Worm (Caenorhabditis elegans): Measurements from ENCODE around the gene Y41D4A.1.
A peak's percentile ranks its signal among the peaks of the same experiment; 100 is the strongest.

Y41D4A.1 gene

DNA sequence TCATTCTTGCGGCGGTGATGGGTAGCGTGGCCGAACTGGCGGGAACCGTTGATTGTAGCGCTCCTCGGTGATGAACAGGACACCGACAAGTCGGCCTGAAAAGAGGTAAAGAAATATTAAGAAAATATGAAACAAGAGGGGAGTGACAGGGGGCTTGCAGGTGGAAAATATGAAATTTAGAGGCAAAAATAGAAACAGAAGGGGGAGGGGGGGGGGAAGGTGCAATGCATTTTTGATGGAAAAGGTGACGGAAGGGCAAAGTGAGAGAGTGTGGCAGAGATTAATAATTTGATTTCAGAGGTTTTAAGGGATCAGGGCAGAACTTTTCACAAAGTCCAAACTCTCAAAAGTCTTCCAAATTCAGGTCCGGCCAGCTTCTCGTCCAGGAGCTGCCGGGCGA, 9.6 kb downstream of the Y41D4A.1 start, which contains the start of gene frpr-19:
Gene frpr-19 (minus strand): TSS at position 101 of the 400 bp plus-strand sequence.
- TF ChIP-seq npax-4 (tag; optimal IDR thresholded peaks at IDR 0.05) (no peak), nhr-11 (tag; optimal IDR thresholded peaks at IDR 0.05) (no peak), tbx-7 (tag; optimal IDR thresholded peaks at IDR 0.05) (no peak), unc-86 (tag; optimal IDR thresholded peaks at IDR 0.05) (no peak), hlh-6 (tag; optimal IDR thresholded peaks at IDR 0.05) (no peak), che-1 (tag; optimal IDR thresholded peaks at IDR 0.05) (no peak), ceh-14 (tag; optimal IDR thresholded peaks at IDR 0.05) (no peak), rnt-1 (tag; optimal IDR thresholded peaks at IDR 0.05) (no peak), ceh-19 (GFP tag; optimal IDR thresholded peaks at IDR 0.05) (no peak), sox-2 (GFP tag; IDR thresholded peaks at IDR 0.05) (no peak), zip-5 (tag; optimal IDR thresholded peaks at IDR 0.05) (no peak), gmeb-2 (tag; optimal IDR thresholded peaks at IDR 0.05) (no peak)

DNA sequence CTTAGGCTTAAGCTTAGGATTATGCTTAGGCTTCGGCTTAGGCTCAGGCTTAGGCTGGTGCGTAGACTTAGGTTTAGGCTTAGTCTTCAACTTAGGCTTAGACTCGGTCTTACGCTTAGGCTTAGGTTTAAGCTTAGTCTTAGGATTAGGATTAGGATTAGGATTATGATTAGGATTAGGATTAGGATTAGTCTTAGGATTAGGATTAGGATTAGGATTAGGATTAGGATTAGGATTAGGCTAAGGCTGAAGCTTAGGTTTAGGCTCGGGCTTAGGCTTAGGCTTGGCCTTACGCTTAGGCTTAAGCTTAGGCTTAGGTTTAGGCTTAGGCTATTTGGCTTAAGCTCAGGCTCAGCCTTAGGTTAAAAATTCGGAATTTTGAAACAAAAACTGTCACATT, 13.2 kb downstream of the Y41D4A.1 start:
- peak; percentile 100 for TF ChIP-seq dve-1 (tag; optimal IDR thresholded peaks at IDR 0.05)
- TF ChIP-seq che-1 (tag; optimal IDR thresholded peaks at IDR 0.05) = no peak
- TF ChIP-seq C38D4.7 (GFP tag; optimal IDR thresholded peaks at IDR 0.05) = no peak

DNA sequence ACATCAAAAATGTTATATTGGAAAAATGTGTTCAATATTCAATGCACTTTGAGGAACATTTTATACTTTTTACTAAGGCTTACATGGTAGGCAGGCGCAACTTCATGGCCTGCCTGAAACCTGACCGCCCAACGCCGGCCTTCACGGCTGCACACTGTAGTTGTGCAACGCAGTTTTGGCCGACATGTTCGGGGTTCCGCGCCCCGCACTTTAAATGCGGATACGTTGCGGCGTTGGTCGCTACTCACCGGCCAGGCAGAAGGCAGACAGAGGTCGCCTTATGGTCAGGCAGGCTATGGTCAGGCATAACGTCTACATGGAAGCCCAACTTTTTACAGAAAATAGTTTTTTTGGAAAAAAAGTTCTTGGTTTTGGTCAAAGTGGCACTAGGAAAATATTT, 18.7 kb downstream of the Y41D4A.1 start:
- TF ChIP-seq sox-2 (GFP tag; IDR thresholded peaks at IDR 0.05) (no peak), lim-6 (tag; optimal IDR thresholded peaks at IDR 0.05) (no peak), pat-9 (tag; optimal IDR thresholded peaks at IDR 0.05) (no peak), hlh-13 (GFP tag; optimal IDR thresholded peaks at IDR 0.05) (no peak), ceh-2 (tag; optimal IDR thresholded peaks at IDR 0.05) (no peak), ama-1 (optimal IDR thresholded peaks at IDR 0.05) (no peak), zip-5 (tag; optimal IDR thresholded peaks at IDR 0.05) (no peak), ztf-16 (tag; optimal IDR thresholded peaks at IDR 0.05) (no peak), ceh-48 (tag; optimal IDR thresholded peaks at IDR 0.05) (no peak), ref-2 (tag; optimal IDR thresholded peaks at IDR 0.05) (no peak), C38D4.7 (GFP tag; optimal IDR thresholded peaks at IDR 0.05) (no peak), unc-42 (tag; optimal IDR thresholded peaks at IDR 0.05) (no peak), hlh-8 (tag; optimal IDR thresholded peaks at IDR 0.05) (no peak), sox-4 (tag; optimal IDR thresholded peaks at IDR 0.05) (no peak), ceh-9 (tag; optimal IDR thresholded peaks at IDR 0.05) (no peak), ceh-6 (GFP tag; optimal IDR thresholded peaks at IDR 0.05) (no peak), ceh-19 (GFP tag; optimal IDR thresholded peaks at IDR 0.05) (no peak), K02D7.2 (tag; optimal IDR thresholded peaks at IDR 0.05) (no peak), ttx-3 (tag; optimal IDR thresholded peaks at IDR 0.05) (no peak)

DNA sequence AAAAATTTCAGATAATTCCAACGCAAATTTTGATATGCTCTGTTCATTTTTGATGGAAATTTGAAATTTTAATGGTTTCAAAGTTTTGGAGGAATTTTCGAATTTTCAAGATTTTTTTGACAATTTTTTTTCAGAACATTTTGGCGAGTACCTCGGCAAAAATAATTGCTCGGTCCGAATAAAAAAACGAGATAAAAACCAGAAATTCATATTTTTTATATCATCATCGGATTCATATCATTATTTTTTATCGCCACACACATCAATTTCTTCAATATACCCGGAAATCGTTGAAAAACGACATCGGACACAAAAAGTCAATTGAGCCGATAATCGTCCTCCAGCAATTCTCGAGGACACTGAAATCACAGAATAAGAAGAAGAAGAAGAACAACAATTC, 19.8 kb downstream of the Y41D4A.1 start:
- TF ChIP-seq dmd-4 (tag; optimal IDR thresholded peaks at IDR 0.05; ENCODE audit: borderline replicate concordance) (no peak), hlh-8 (tag; optimal IDR thresholded peaks at IDR 0.05) (no peak), C38D4.7 (GFP tag; optimal IDR thresholded peaks at IDR 0.05) (no peak), ceh-48 (tag; optimal IDR thresholded peaks at IDR 0.05) (no peak), fax-1 (tag; optimal IDR thresholded peaks at IDR 0.05) (no peak), fkh-6 (tag; optimal IDR thresholded peaks at IDR 0.05) (no peak), fkh-10 (GFP tag; optimal IDR thresholded peaks at IDR 0.05) (no peak), nhr-11 (tag; optimal IDR thresholded peaks at IDR 0.05) (no peak), hlh-6 (tag; optimal IDR thresholded peaks at IDR 0.05) (no peak), madf-2 (tag; optimal IDR thresholded peaks at IDR 0.05) (no peak), pros-1 (tag; optimal IDR thresholded peaks at IDR 0.05) (no peak), zip-5 (tag; optimal IDR thresholded peaks at IDR 0.05) (no peak), tbx-7 (tag; optimal IDR thresholded peaks at IDR 0.05) (no peak), elt-4 (tag; optimal IDR thresholded peaks at IDR 0.05) (no peak), ttx-3 (tag; optimal IDR thresholded peaks at IDR 0.05) (no peak), npax-4 (tag; optimal IDR thresholded peaks at IDR 0.05) (no peak)

DNA sequence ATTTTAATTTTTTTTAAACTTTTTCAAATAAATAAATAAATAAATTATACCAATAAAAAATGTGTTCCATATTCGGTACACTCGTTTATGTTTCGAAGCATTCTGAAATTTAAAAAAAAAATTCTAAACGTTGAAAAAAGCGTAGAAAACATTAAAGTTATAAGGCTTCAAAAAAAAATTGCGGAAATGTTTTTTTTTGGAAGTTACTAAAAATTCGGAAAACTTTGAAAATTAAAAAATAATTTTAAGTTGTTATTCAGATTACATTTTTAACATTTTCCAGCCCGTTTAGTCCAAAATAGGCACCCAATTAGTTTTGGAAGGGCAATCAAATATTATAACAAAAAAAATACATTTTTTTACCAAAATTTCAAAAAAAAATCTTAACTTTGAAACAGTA, 31.9 kb downstream of the Y41D4A.1 start, which contains the start of gene Y38C1BA.1:
Gene Y38C1BA.1 (minus strand): TSS at position 101 of the 400 bp plus-strand sequence.
- TF ChIP-seq ttx-3 (tag; optimal IDR thresholded peaks at IDR 0.05) (no peak), ets-4 (tag; optimal IDR thresholded peaks at IDR 0.05) (no peak), pros-1 (tag; optimal IDR thresholded peaks at IDR 0.05) (no peak), mec-3 (tag; optimal IDR thresholded peaks at IDR 0.05; ENCODE audit: borderline replicate concordance) (no peak), pat-9 (tag; optimal IDR thresholded peaks at IDR 0.05) (no peak), ceh-14 (tag; optimal IDR thresholded peaks at IDR 0.05) (no peak), pqm-1 (tag; optimal IDR thresholded peaks at IDR 0.05) (no peak), ceh-24 (tag; optimal IDR thresholded peaks at IDR 0.05) (no peak), madf-2 (tag; optimal IDR thresholded peaks at IDR 0.05) (no peak), nfya-1 (tag; optimal IDR thresholded peaks at IDR 0.05) (no peak), unc-86 (tag; optimal IDR thresholded peaks at IDR 0.05) (no peak), ama-1 (optimal IDR thresholded peaks at IDR 0.05) (no peak), tbx-2 (tag; optimal IDR thresholded peaks at IDR 0.05) (no peak), ceh-34 (tag; optimal IDR thresholded peaks at IDR 0.05) (no peak), sox-4 (tag; optimal IDR thresholded peaks at IDR 0.05) (no peak), gmeb-2 (tag; optimal IDR thresholded peaks at IDR 0.05) (no peak), sox-2 (GFP tag; IDR thresholded peaks at IDR 0.05) (no peak), tbx-7 (tag; optimal IDR thresholded peaks at IDR 0.05) (no peak), ceh-2 (tag; optimal IDR thresholded peaks at IDR 0.05) (no peak), pha-4 (tag; optimal IDR thresholded peaks at IDR 0.05) (no peak)

Measured in whole organism, late embryonic.